Worm (Caenorhabditis elegans) whole organism, mixed stage, embryonic: Measurements from ENCODE around the gene glb-27.

ENCODE experiments used
- M03D4.4 ChIP-seq: sonication (generic microtip); optimal IDR thresholded peaks from 2 replicates; lab custom pipeline; 2017; ENCODE audit warnings: mild to moderate bottlenecking, missing genetic modification characterization, missing compliant biosample characterization
- blmp-1 ChIP-seq: fragments of 150-350 bp; optimal IDR thresholded peaks from 2 replicates; lab custom pipeline; 2014; ENCODE audit warnings: missing biosample characterization, missing genetic modification characterization
- ceh-39 ChIP-seq: fragments of 150-350 bp; optimal IDR thresholded peaks from 2 replicates; lab custom pipeline; 2014; ENCODE audit warnings: missing biosample characterization, missing genetic modification characterization
- ceh-43 ChIP-seq: fragments of 200-800 bp; sonication (Bioruptor generic); optimal IDR thresholded peaks from 2 replicates; lab custom pipeline; 2018; ENCODE audit warnings: mild to moderate bottlenecking, missing genetic modification characterization, moderate library complexity, missing compliant biosample characterization
- ceh-83 ChIP-seq: fragments of 200-800 bp; sonication (Bioruptor generic); optimal IDR thresholded peaks from 2 replicates; lab custom pipeline; 2018; ENCODE audit warnings: mild to moderate bottlenecking, missing genetic modification characterization, missing compliant biosample characterization
- ces-1 ChIP-seq: fragments of 150-350 bp; optimal IDR thresholded peaks from 2 replicates; lab custom pipeline; 2014; ENCODE audit warnings: missing biosample characterization, missing genetic modification reagents, missing genetic modification characterization
- cnd-1 ChIP-seq: fragments of 200-800 bp; sonication (Bioruptor generic); optimal IDR thresholded peaks from 2 replicates; lab custom pipeline; 2018; ENCODE audit warnings: mild to moderate bottlenecking, missing genetic modification characterization, missing compliant biosample characterization
- drap-1 ChIP-seq: fragments of 200-800 bp; sonication (Bioruptor generic); optimal IDR thresholded peaks from 3 replicates; lab custom pipeline; 2018; ENCODE audit warnings: mild to moderate bottlenecking, missing genetic modification characterization, missing compliant biosample characterization
- elt-1 ChIP-seq: sonication (generic microtip); optimal IDR thresholded peaks from 2 replicates; lab custom pipeline; 2017; ENCODE audit warnings: missing genetic modification characterization, mild to moderate bottlenecking, missing compliant biosample characterization, antibody characterized with exemption, moderate library complexity, borderline replicate concordance; ENCODE audit not compliant: insufficient read depth
- elt-3 ChIP-seq: fragments of 150-350 bp; optimal IDR thresholded peaks from 2 replicates; lab custom pipeline; 2014; ENCODE audit warnings: missing biosample characterization, missing genetic modification characterization
- flh-1 ChIP-seq: fragments of 200-800 bp; sonication (Bioruptor generic); optimal IDR thresholded peaks from 2 replicates; lab custom pipeline; 2018; ENCODE audit warnings: mild to moderate bottlenecking, missing genetic modification characterization, moderate library complexity, missing compliant biosample characterization
- ham-2 ChIP-seq: fragments of 200-800 bp; sonication (Bioruptor generic); optimal IDR thresholded peaks from 2 replicates; lab custom pipeline; 2018; ENCODE audit warnings: mild to moderate bottlenecking, missing genetic modification characterization, missing compliant biosample characterization
- hlh-1 ChIP-seq: fragments of 150-350 bp; optimal IDR thresholded peaks from 2 replicates; lab custom pipeline; 2014; ENCODE audit warnings: missing biosample characterization, missing genetic modification reagents, missing genetic modification characterization
- lin-13 ChIP-seq: fragments of 150-350 bp; optimal IDR thresholded peaks from 2 replicates; lab custom pipeline; 2014; ENCODE audit warnings: missing biosample characterization, missing genetic modification characterization
- lin-32 ChIP-seq: fragments of 200-800 bp; sonication (Bioruptor generic); optimal IDR thresholded peaks from 2 replicates; lab custom pipeline; 2018; ENCODE audit warnings: mild to moderate bottlenecking, missing genetic modification characterization, missing compliant biosample characterization
- lsy-2 ChIP-seq: fragments of 150-350 bp; optimal IDR thresholded peaks from 2 replicates; lab custom pipeline; 2014; ENCODE audit warnings: missing biosample characterization, missing genetic modification characterization
- mab-5 ChIP-seq: fragments of 150-350 bp; optimal IDR thresholded peaks from 2 replicates; lab custom pipeline; 2014; ENCODE audit warnings: missing biosample characterization, missing genetic modification characterization
- mep-1 ChIP-seq: fragments of 150-350 bp; optimal IDR thresholded peaks from 2 replicates; lab custom pipeline; 2017; ENCODE audit warnings: missing biosample characterization, missing genetic modification reagents, missing genetic modification characterization, inconsistent platforms
- mls-2 ChIP-seq: sonication (generic microtip); optimal IDR thresholded peaks from 2 replicates; lab custom pipeline; 2016; ENCODE audit warnings: mild to moderate bottlenecking, missing genetic modification characterization, moderate library complexity, missing compliant biosample characterization
- nhr-12 ChIP-seq: fragments of 150-350 bp; optimal IDR thresholded peaks from 2 replicates; lab custom pipeline; 2014; ENCODE audit warnings: missing biosample characterization, missing genetic modification characterization
- nhr-2 ChIP-seq: fragments of 150-350 bp; optimal IDR thresholded peaks from 2 replicates; lab custom pipeline; 2014; ENCODE audit warnings: missing biosample characterization, missing genetic modification characterization
- nhr-237 ChIP-seq: fragments of 150-350 bp; optimal IDR thresholded peaks from 2 replicates; lab custom pipeline; 2014; ENCODE audit warnings: missing biosample characterization, missing genetic modification characterization
- nhr-76 ChIP-seq: sonication (generic microtip); optimal IDR thresholded peaks from 2 replicates; lab custom pipeline; 2017; ENCODE audit warnings: missing biosample characterization, missing genetic modification characterization
- pha-4 ChIP-seq: fragments of 150-350 bp; optimal IDR thresholded peaks from 2 replicates; lab custom pipeline; 2018; ENCODE audit warnings: missing biosample characterization, missing genetic modification reagents, missing genetic modification characterization
- sem-2 ChIP-seq: fragments of 200-800 bp; sonication (Bioruptor generic); optimal IDR thresholded peaks from 2 replicates; lab custom pipeline; 2018; ENCODE audit warnings: mild to moderate bottlenecking, missing genetic modification characterization, missing compliant biosample characterization
- snpc-4 ChIP-seq: fragments of 150-350 bp; optimal IDR thresholded peaks from 2 replicates; lab custom pipeline; 2014; ENCODE audit warnings: missing biosample characterization, missing genetic modification characterization
- sptf-1 ChIP-seq: sonication (generic microtip); optimal IDR thresholded peaks from 2 replicates; lab custom pipeline; 2017; ENCODE audit warnings: mild to moderate bottlenecking, missing genetic modification characterization, moderate library complexity, missing compliant biosample characterization
- tbx-8 ChIP-seq: fragments of 200-800 bp; sonication (Bioruptor generic); optimal IDR thresholded peaks from 2 replicates; lab custom pipeline; 2018; ENCODE audit warnings: mild to moderate bottlenecking, missing genetic modification characterization, moderate library complexity, missing compliant biosample characterization
- unc-120 ChIP-seq: sonication (generic microtip); optimal IDR thresholded peaks from 2 replicates; lab custom pipeline; 2017; ENCODE audit warnings: missing genetic modification characterization, missing compliant biosample characterization; ENCODE audit not compliant: poor library complexity, severe bottlenecking
- unc-62 ChIP-seq: fragments of 150-350 bp; optimal IDR thresholded peaks from 2 replicates; lab custom pipeline; 2014; ENCODE audit warnings: missing biosample characterization, missing genetic modification reagents, missing genetic modification characterization
- zip-8 ChIP-seq: fragments of 150-350 bp; optimal IDR thresholded peaks from 2 replicates; lab custom pipeline; 2014; ENCODE audit warnings: missing biosample characterization, missing genetic modification characterization

Gene glb-27

ce11 chrII:8529176-8529698 is 26.8 kb downstream of the glb-27 start:
- TF ChIP-seq drap-1 (GFP tag; lab: Kevin White, UChicago) (no peak), ham-2 (GFP tag; lab: Kevin White, UChicago) (peak; percentile 78), elt-1 (peak; percentile 68)

ce11 chrII:8525133-8525736 is 30.8 kb downstream of the glb-27 start, which contains the start of the genes prp-9 and mrps-18B:
Gene prp-9 (minus strand): TSS chrII:8525396.
Gene mrps-18B (plus strand): TSS chrII:8525681.
- TF ChIP-seq nhr-76 (tag; lab: Kevin White, UChicago) (no peak), lin-32 (no peak), ceh-83 (GFP tag; lab: Kevin White, UChicago) (no peak), nhr-12 (tag; lab: Kevin White, UChicago) (no peak), hlh-1 (tag; lab: Kevin White, UChicago) (no peak), M03D4.4 (tag; lab: Kevin White, UChicago) (no peak), lsy-2 (tag; lab: Kevin White, UChicago) (peak; percentile 30)
- TF ChIP-seq, all 35 proteins: peak for 1

- TF ChIP-seq unc-120 (tag; lab: Kevin White, UChicago) = no peak
- TF ChIP-seq sem-2 (GFP tag; lab: Kevin White, UChicago) = no peak
- TF ChIP-seq sptf-1 (tag; lab: Kevin White, UChicago) = no peak
- no peak for TF ChIP-seq ceh-39 (tag; lab: Kevin White, UChicago)
- no peak for TF ChIP-seq flh-1 (GFP tag; lab: Kevin White, UChicago)
- TF ChIP-seq zip-8 = no peak
- no peak for TF ChIP-seq ham-2 (GFP tag; lab: Kevin White, UChicago)
- no peak for TF ChIP-seq elt-1
- no peak for TF ChIP-seq unc-62 (GFP tag; lab: Kevin White, UChicago)
- TF ChIP-seq tbx-8 (GFP tag; lab: Kevin White, UChicago) = no peak
- no peak for TF ChIP-seq nhr-237 (tag; lab: Kevin White, UChicago)
- no peak for TF ChIP-seq hlh-1 (tag; lab: Kevin White, UChicago)
- no peak for TF ChIP-seq mep-1 (tag; lab: Kevin White, UChicago)
- TF ChIP-seq mls-2 (tag; lab: Kevin White, UChicago) = no peak
- TF ChIP-seq elt-3 (tag; lab: Kevin White, UChicago) = no peak
- no peak for TF ChIP-seq drap-1 (GFP tag; lab: Kevin White, UChicago)
- TF ChIP-seq cnd-1 (tag; lab: Kevin White, UChicago) = no peak
- no peak for TF ChIP-seq ces-1 (GFP tag; lab: Kevin White, UChicago)
- no peak for TF ChIP-seq snpc-4 (tag; lab: Kevin White, UChicago)
- no peak for TF ChIP-seq blmp-1
These were observed 35.4 kb downstream of the glb-27 start, which contains the start of gene cht-2 for ce11 chrII:8520625-8521024. Gene cht-2 (plus strand): TSS chrII:8520925.

ce11 chrII:8518210-8518609 is 37.9 kb downstream of the glb-27 start, which contains the start of gene T13H5.8:
Gene T13H5.8 (plus strand): TSS chrII:8518510.
- TF ChIP-seq M03D4.4 (tag; lab: Kevin White, UChicago) = no peak
- TF ChIP-seq unc-120 (tag; lab: Kevin White, UChicago) = no peak
- TF ChIP-seq ceh-43 (GFP tag; lab: Kevin White, UChicago) = no peak
- TF ChIP-seq lsy-2 (tag; lab: Kevin White, UChicago) = no peak
- no peak for TF ChIP-seq lin-32
- no peak for TF ChIP-seq unc-62 (GFP tag; lab: Kevin White, UChicago)
- no peak for TF ChIP-seq snpc-4 (tag; lab: Kevin White, UChicago)
- TF ChIP-seq lin-13 (tag; lab: Kevin White, UChicago) = no peak
- TF ChIP-seq sem-2 (GFP tag; lab: Kevin White, UChicago) = no peak
- TF ChIP-seq nhr-2 (tag; lab: Kevin White, UChicago) = no peak
- no peak for TF ChIP-seq mab-5 (tag; lab: Kevin White, UChicago)

ce11 chrII:8516783-8517182 is 39.3 kb downstream of the glb-27 start, which contains the start of gene rnh-2:
Gene rnh-2 (plus strand): TSS chrII:8517150.
- TF ChIP-seq nhr-237 (tag; lab: Kevin White, UChicago) (peak; percentile 32), zip-8 (no peak), sptf-1 (tag; lab: Kevin White, UChicago) (peak; percentile 71), blmp-1 (no peak), pha-4 (tag; lab: Kevin White, UChicago) (peak; percentile 78), lsy-2 (tag; lab: Kevin White, UChicago) (peak; percentile 91), hlh-1 (tag; lab: Kevin White, UChicago) (no peak), mep-1 (tag; lab: Kevin White, UChicago) (peak; percentile 47), ceh-39 (tag; lab: Kevin White, UChicago) (peak; percentile 48), drap-1 (GFP tag; lab: Kevin White, UChicago) (peak; percentile 7), mls-2 (tag; lab: Kevin White, UChicago) (no peak)
